Worm (Caenorhabditis elegans): Measurements from ENCODE around the gene R08C7.4.

DNA sequence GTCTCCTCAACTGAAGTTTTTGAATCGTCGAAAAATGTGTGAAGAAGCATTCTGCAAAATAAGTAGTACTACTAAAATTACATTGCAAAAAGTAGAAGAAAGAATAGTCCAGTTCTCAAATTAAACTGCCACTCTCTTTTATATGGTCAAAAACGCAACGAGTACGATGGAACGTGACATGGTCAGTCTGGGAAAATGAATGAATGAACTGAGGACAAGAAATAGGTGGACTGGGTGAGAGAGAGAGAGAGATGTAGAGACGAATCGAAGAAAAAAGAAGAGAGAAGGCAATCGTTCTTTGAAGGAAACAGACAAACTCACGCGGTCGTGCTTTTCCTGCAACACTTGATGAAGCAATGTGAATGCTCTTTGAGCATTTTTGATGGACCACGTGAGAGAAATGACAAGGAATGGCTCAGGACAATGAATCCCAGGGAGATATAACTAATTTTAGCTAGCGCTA is 42.2 kb downstream of the R08C7.4 start, which contains the start of gene M01H9.3:
- TF ChIP-seq nhr-11 (tag; optimal IDR thresholded peaks at IDR 0.05): no peak
- TF ChIP-seq tlp-1 (tag; optimal IDR thresholded peaks at IDR 0.05): no peak
- TF ChIP-seq mdl-1 (tag; optimal IDR thresholded peaks at IDR 0.05): peak in 1 of 2 experiments; percentile 97
- no peak for TF ChIP-seq efl-3 (GFP tag; optimal IDR thresholded peaks at IDR 0.05)
- peak; percentile 48 for TF ChIP-seq lin-39 (tag; optimal IDR thresholded peaks at IDR 0.05)
- peak; percentile 89 for TF ChIP-seq snu-23 (GFP tag; optimal IDR thresholded peaks at IDR 0.05)
- peak; percentile 30 for TF ChIP-seq jun-1 (tag; optimal IDR thresholded peaks at IDR 0.05)
- no peak for TF ChIP-seq nhr-28 (tag; optimal IDR thresholded peaks at IDR 0.05)
- TF ChIP-seq ztf-11 (tag; optimal IDR thresholded peaks at IDR 0.05): no peak
- TF ChIP-seq zip-4 (GFP tag; optimal IDR thresholded peaks at IDR 0.05): no peak
- TF ChIP-seq elt-3 (tag; optimal IDR thresholded peaks at IDR 0.05): no peak
- TF ChIP-seq lsy-2 (tag; optimal IDR thresholded peaks at IDR 0.05): peak; percentile 66 to 79
- no peak for TF ChIP-seq snpc-4 (tag; optimal IDR thresholded peaks at IDR 0.05)
